Worm (Caenorhabditis elegans): ENCODE data around the gene nhr-104.

DNA sequence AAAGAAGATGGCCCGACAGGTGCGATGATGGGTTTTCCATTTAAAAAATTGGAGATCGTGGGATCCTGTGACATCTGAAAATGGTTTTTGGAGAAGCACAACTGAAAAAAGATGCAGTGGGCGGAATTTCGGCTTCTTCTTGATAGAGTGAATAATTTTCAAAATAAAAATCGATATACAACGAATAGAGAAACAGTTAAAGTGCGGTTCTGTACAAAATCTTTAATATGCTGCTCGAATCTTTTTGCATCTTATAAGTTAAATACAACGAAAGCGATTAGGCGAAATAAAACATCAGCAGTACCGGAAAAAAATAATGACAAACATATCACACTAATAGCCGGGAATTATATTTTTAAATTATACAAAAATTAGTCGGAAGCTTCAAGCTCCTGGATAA lies 18.7 kb upstream of the nhr-104 start, which contains the start of gene H06H21.11:
- no peak for TF ChIP-seq fkh-10 (GFP tag; optimal IDR thresholded peaks at IDR 0.05)
- no peak for TF ChIP-seq pha-4 (tag; optimal IDR thresholded peaks at IDR 0.05)
- no peak for TF ChIP-seq unc-55 (GFP tag; optimal IDR thresholded peaks at IDR 0.05)
- no peak for TF ChIP-seq ets-4 (tag; optimal IDR thresholded peaks at IDR 0.05)
- TF ChIP-seq npax-4 (tag; optimal IDR thresholded peaks at IDR 0.05) = no peak
- TF ChIP-seq nhr-11 (tag; optimal IDR thresholded peaks at IDR 0.05) = no peak
- no peak for TF ChIP-seq dve-1 (tag; optimal IDR thresholded peaks at IDR 0.05)
- no peak for TF ChIP-seq Y22D7AL.16 (tag; optimal IDR thresholded peaks at IDR 0.05)
- TF ChIP-seq pag-3 (tag; optimal IDR thresholded peaks at IDR 0.05; ENCODE audit: borderline replicate concordance) = no peak
- no peak for TF ChIP-seq ceh-9 (tag; optimal IDR thresholded peaks at IDR 0.05)
- no peak for TF ChIP-seq pros-1 (tag; optimal IDR thresholded peaks at IDR 0.05)
- TF ChIP-seq lim-6 (tag; optimal IDR thresholded peaks at IDR 0.05) = no peak
